Fruit fly (Drosophila melanogaster) whole organism, embryonic: ENCODE measurements around the gene Gmap.

Experiments
- D ChIP-seq, 2 experiments: fragments of 200-800 bp in 1 of 2; fragments of >200 bp in 1 of 2; sonication (Bioruptor generic) in 1 of 2; optimal IDR thresholded peaks; 2 replicates in 1 of 2; 3 replicates in 1 of 2; lab custom pipeline; 2017; ENCODE audit warnings: mild to moderate bottlenecking in 1 of 2, missing biosample characterization in 1 of 2, missing genetic modification characterization in 1 of 2, missing genetic modification reagents in 1 of 2
- Dip3 ChIP-seq: fragments of 200-800 bp; sonication (Bioruptor generic); optimal IDR thresholded peaks from 3 replicates; lab custom pipeline; 2016; ENCODE audit warnings: missing biosample characterization, missing genetic modification characterization

- no peak for TF ChIP-seq Dip3 (GFP tag; lab: Kevin White, UChicago)
- TF ChIP-seq D (optimal IDR thresholded peaks at IDR 0.05; lab: Kevin White, UChicago): no peak
- no peak for TF ChIP-seq D (GFP tag; optimal IDR thresholded peaks at IDR 0.05; lab: Kevin White, UChicago)
Observed at dm6 chrX:15522426-15523153, 35.9 kb downstream of the Gmap start.
